Fruit fly (Drosophila melanogaster) whole organism, embryonic: ENCODE results near the gene srp.

Experiments used
- Blimp-1 ChIP-seq: fragments of 200-800 bp; sonication (Bioruptor generic); optimal IDR thresholded peaks from 3 replicates; lab custom pipeline; 2018; ENCODE audit warnings: missing biosample characterization, missing genetic modification characterization, mild to moderate bottlenecking, moderate library complexity, missing genetic modification reagents
- CG11504 ChIP-seq: fragments of 200-800 bp; sonication (Bioruptor generic); optimal IDR thresholded peaks from 3 replicates; lab custom pipeline; 2019; ENCODE audit warnings: missing biosample characterization, mild to moderate bottlenecking, missing genetic modification characterization, moderate library complexity
- CG12236 ChIP-seq: fragments of 200-800 bp; sonication (Bioruptor generic); optimal IDR thresholded peaks from 2 replicates; lab custom pipeline; 2016; ENCODE audit warnings: missing biosample characterization, missing genetic modification characterization
- CG13287 ChIP-seq: fragments of 200-800 bp; sonication (Bioruptor generic); IDR thresholded peaks from 2 replicates; pipeline ENCODE4 v1.3.6; 2022; ENCODE audit warnings: missing biosample characterization, missing genetic modification characterization; ENCODE audit not compliant: partially characterized antibody
- CG15269 ChIP-seq: fragments of 200-800 bp; sonication (Bioruptor generic); optimal IDR thresholded peaks from 2 replicates; lab custom pipeline; 2018; ENCODE audit warnings: missing biosample characterization, mild to moderate bottlenecking, missing genetic modification characterization, moderate library complexity
- CG1603 ChIP-seq: fragments of 200-800 bp; sonication (Bioruptor generic); optimal IDR thresholded peaks from 2 replicates; lab custom pipeline; 2019; ENCODE audit warnings: missing biosample characterization, mild to moderate bottlenecking, missing genetic modification characterization, moderate library complexity
- CG16779 ChIP-seq: fragments of 200-800 bp; sonication (Bioruptor generic); IDR thresholded peaks from 2 replicates; pipeline ENCODE4 v1.3.6; 2022; ENCODE audit warnings: missing biosample characterization, missing genetic modification characterization
- CG17612 ChIP-seq: fragments of 200-800 bp; sonication (Bioruptor generic); IDR thresholded peaks from 2 replicates; pipeline ENCODE4 v1.3.6; 2022; ENCODE audit warnings: missing biosample characterization, missing genetic modification characterization
- CG18011 ChIP-seq: fragments of 200-800 bp; sonication (Bioruptor generic); optimal IDR thresholded peaks from 2 replicates; lab custom pipeline; 2017; ENCODE audit warnings: missing biosample characterization, missing genetic modification characterization, mild to moderate bottlenecking, moderate library complexity, missing genotype
- CG18599 ChIP-seq: fragments of 200-800 bp; sonication (Bioruptor generic); optimal IDR thresholded peaks from 3 replicates; lab custom pipeline; 2017; ENCODE audit warnings: missing biosample characterization, missing genetic modification characterization, mild to moderate bottlenecking, moderate library complexity, missing genetic modification reagents
- CG2199 ChIP-seq: fragments of 200-800 bp; sonication (Bioruptor generic); IDR thresholded peaks from 3 replicates; pipeline ENCODE4 v1.3.6; 2022; ENCODE audit warnings: missing biosample characterization, missing genetic modification characterization
- CG2678 ChIP-seq: fragments of 200-800 bp; sonication (Bioruptor generic); optimal IDR thresholded peaks from 3 replicates; lab custom pipeline; 2019; ENCODE audit warnings: missing biosample characterization, mild to moderate bottlenecking, missing genetic modification characterization, moderate library complexity
- CG34422 ChIP-seq: fragments of 200-800 bp; sonication (Bioruptor generic); IDR thresholded peaks from 3 replicates; pipeline ENCODE4 v1.3.6; 2022; ENCODE audit warnings: missing biosample characterization, missing genetic modification characterization
- CG3995 ChIP-seq: fragments of 200-800 bp; sonication (Bioruptor generic); optimal IDR thresholded peaks from 3 replicates; lab custom pipeline; 2016; ENCODE audit warnings: missing biosample characterization, missing genetic modification characterization
- CG7963 ChIP-seq: fragments of 200-800 bp; sonication (Bioruptor generic); IDR thresholded peaks from 3 replicates; pipeline ENCODE4 v1.3.6; 2022; ENCODE audit warnings: missing biosample characterization, missing genetic modification characterization; ENCODE audit not compliant: partially characterized antibody
- CTCF ChIP-seq: fragments of 200-800 bp; sonication (Bioruptor generic); optimal IDR thresholded peaks from 2 replicates; lab custom pipeline; 2017; ENCODE audit warnings: missing biosample characterization, mild to moderate bottlenecking, missing genetic modification characterization, moderate library complexity
- D ChIP-seq, 2 experiments: fragments of 200-800 bp in 1 of 2; fragments of >200 bp in 1 of 2; sonication (Bioruptor generic) in 1 of 2; optimal IDR thresholded peaks; 2 replicates in 1 of 2; 3 replicates in 1 of 2; lab custom pipeline; 2017; ENCODE audit warnings: mild to moderate bottlenecking in 1 of 2, missing biosample characterization in 1 of 2, missing genetic modification characterization in 1 of 2, missing genetic modification reagents in 1 of 2
- Ets97D ChIP-seq: fragments of 200-800 bp; sonication (Bioruptor generic); optimal IDR thresholded peaks from 3 replicates; lab custom pipeline; 2016; ENCODE audit warnings: missing biosample characterization, missing genetic modification characterization
- HLH54F ChIP-seq: fragments of 200-800 bp; sonication (Bioruptor generic); optimal IDR thresholded peaks from 3 replicates; lab custom pipeline; 2016; ENCODE audit warnings: missing biosample characterization, missing genetic modification characterization
- Hey ChIP-seq: fragments of 200-800 bp; sonication (Bioruptor generic); optimal IDR thresholded peaks from 3 replicates; lab custom pipeline; 2018; ENCODE audit warnings: missing biosample characterization, mild to moderate bottlenecking, missing genetic modification characterization
- Lim3 ChIP-seq: fragments of 200-800 bp; sonication (Bioruptor generic); IDR thresholded peaks from 2 replicates; pipeline ENCODE4 v1.3.6; 2022; ENCODE audit warnings: missing biosample characterization, missing genetic modification characterization
- NFAT ChIP-seq: fragments of 200-800 bp; sonication (Bioruptor generic); IDR thresholded peaks from 2 replicates; pipeline ENCODE4 v1.3.6; 2022; ENCODE audit warnings: missing biosample characterization, missing genetic modification characterization
- Scr ChIP-seq: fragments of 200-800 bp; sonication (Bioruptor generic); IDR thresholded peaks from 2 replicates; pipeline ENCODE4 v1.3.6; 2022; ENCODE audit warnings: missing biosample characterization, missing genetic modification characterization; ENCODE audit not compliant: partially characterized antibody
- Sox102F ChIP-seq: fragments of 200-800 bp; sonication (Bioruptor generic); optimal IDR thresholded peaks from 2 replicates; lab custom pipeline; 2018; ENCODE audit warnings: missing biosample characterization, mild to moderate bottlenecking, missing genetic modification characterization, moderate library complexity
- TFAM ChIP-seq: fragments of 200-800 bp; sonication (Bioruptor generic); optimal IDR thresholded peaks from 2 replicates; lab custom pipeline; 2017; ENCODE audit warnings: missing biosample characterization, missing genetic modification characterization, inconsistent platforms
- Usf ChIP-seq: fragments of 200-800 bp; sonication (Bioruptor generic); optimal IDR thresholded peaks from 2 replicates; lab custom pipeline; 2017; ENCODE audit warnings: missing genotype, missing biosample characterization, missing genetic modification characterization
- bowl ChIP-seq: fragments of 200-800 bp; sonication (Bioruptor generic); IDR thresholded peaks from 2 replicates; pipeline ENCODE4 v1.3.6; 2022; ENCODE audit warnings: missing biosample characterization, missing genetic modification characterization
- bsh ChIP-seq, 2 experiments: fragments of 200-800 bp; sonication (Bioruptor generic); optimal IDR thresholded peaks; 2 replicates each; lab custom pipeline; 2017 to 2018; ENCODE audit warnings: mild to moderate bottlenecking in 2 of 2, missing biosample characterization in 2 of 2, missing genetic modification characterization in 2 of 2, moderate library complexity in 1 of 2
- dysf ChIP-seq: fragments of 200-800 bp; sonication (Bioruptor generic); IDR thresholded peaks from 3 replicates; pipeline ENCODE4 v1.3.6; 2022; ENCODE audit warnings: missing biosample characterization, missing genetic modification characterization
- nerfin-2 ChIP-seq: fragments of 200-800 bp; sonication (Bioruptor generic); IDR thresholded peaks from 2 replicates; pipeline ENCODE4 v1.3.6; 2022; ENCODE audit warnings: missing biosample characterization, missing genetic modification characterization; ENCODE audit not compliant: partially characterized antibody
- nmo ChIP-seq: fragments of 200-800 bp; sonication (Bioruptor generic); optimal IDR thresholded peaks from 2 replicates; lab custom pipeline; 2018; ENCODE audit warnings: missing biosample characterization, mild to moderate bottlenecking, missing genetic modification characterization, moderate library complexity
- prd ChIP-seq, 3 experiments: fragments of >200 bp in 2 of 3; fragments of 200-800 bp in 1 of 3; sonication (Bioruptor generic) in 1 of 3; optimal IDR thresholded peaks in 2 of 3; IDR thresholded peaks in 1 of 3; 2 replicates in 2 of 3; 3 replicates in 1 of 3; pipeline versions ENCODE4 v1.3.6 to Lab custom; 2017 to 2022; ENCODE audit warnings: missing biosample characterization in 1 of 3, missing genetic modification characterization in 1 of 3
- repo ChIP-seq: fragments of 200-800 bp; sonication (Bioruptor generic); optimal IDR thresholded peaks from 2 replicates; lab custom pipeline; 2016; ENCODE audit warnings: missing biosample characterization, missing genetic modification characterization
- rib ChIP-seq: fragments of 200-800 bp; sonication (Bioruptor generic); IDR thresholded peaks from 2 replicates; pipeline ENCODE4 v1.3.6; 2022; ENCODE audit warnings: missing biosample characterization, missing genetic modification characterization
- sens ChIP-seq: fragments of 200-800 bp; sonication (Bioruptor generic); peaks from one replicate; lab custom pipeline; 2016; ENCODE audit warnings: missing biosample characterization, missing genetic modification characterization
- stwl ChIP-seq: fragments of 200-800 bp; sonication (Bioruptor generic); optimal IDR thresholded peaks from 3 replicates; lab custom pipeline; 2018; ENCODE audit warnings: missing biosample characterization, mild to moderate bottlenecking, missing genetic modification characterization, moderate library complexity
- tgo ChIP-seq: fragments of 200-800 bp; sonication (Bioruptor generic); IDR thresholded peaks from 3 replicates; pipeline ENCODE4 v1.3.6; 2022; ENCODE audit warnings: missing biosample characterization, missing genetic modification characterization
- tup ChIP-seq: fragments of 200-800 bp; sonication (Bioruptor generic); optimal IDR thresholded peaks from 2 replicates; lab custom pipeline; 2016; ENCODE audit warnings: missing biosample characterization, mild to moderate bottlenecking, missing genetic modification characterization, moderate library complexity
- tx ChIP-seq: fragments of 200-800 bp; sonication (Bioruptor generic); optimal IDR thresholded peaks from 2 replicates; lab custom pipeline; 2016; ENCODE audit warnings: missing biosample characterization, missing genetic modification characterization
- zfh2 ChIP-seq: fragments of 200-800 bp; sonication (Bioruptor generic); optimal IDR thresholded peaks from 2 replicates; lab custom pipeline; 2016; ENCODE audit warnings: missing biosample characterization, missing genetic modification characterization

Gene srp

dm6 chr3R:16042137-16042899 is 56.4 kb downstream of the srp start (continued):
- peak; percentile 45; the same call in 1 of the 2 replicates for TF ChIP-seq bowl (GFP tag; lab: Robert Waterston, UW)
- TF ChIP-seq dysf = no peak
- 0 out of 3 replicates have a peak, but pooled peaks have one; percentile 9 for TF ChIP-seq CG34422 (GFP tag; lab: Robert Waterston, UW)
- TF ChIP-seq CG15269 (tag; lab: Kevin White, UChicago) = no peak
- no peak for TF ChIP-seq TFAM
- TF ChIP-seq CG16779 (GFP tag; lab: Robert Waterston, UW) = no peak
- no peak for TF ChIP-seq prd (optimal IDR thresholded peaks at IDR 0.05; lab: Kevin White, UChicago)
- TF ChIP-seq prd (GFP tag; IDR thresholded peaks at IDR 0.05; lab: Robert Waterston, UW) = no peak
- no peak for TF ChIP-seq CG7963 (GFP tag; lab: Robert Waterston, UW)
- no peak for TF ChIP-seq HLH54F (GFP tag; lab: Kevin White, UChicago)
- no peak for TF ChIP-seq bsh (GFP tag; optimal IDR thresholded peaks at IDR 0.05; lab: Kevin White, UChicago)
- 0 out of 2 replicates have a peak, but pooled peaks have one; percentile 32 for TF ChIP-seq Scr
- no peak for TF ChIP-seq D (optimal IDR thresholded peaks at IDR 0.05; lab: Kevin White, UChicago)
- TF ChIP-seq D (GFP tag; optimal IDR thresholded peaks at IDR 0.05; lab: Kevin White, UChicago) = no peak
- no peak for TF ChIP-seq nmo

dm6 chr3R:16042900-16043548 is 57.1 kb downstream of the srp start, which contains the start of gene Jhbp4:
Jhbp4 (plus strand) TSS chr3R:16043498.
- TF ChIP-seq CG18011 (GFP tag; lab: Kevin White, UChicago) = peak; percentile 78
- peak; percentile 88; the same call in 2 of the 3 replicates for TF ChIP-seq CG2199 (GFP tag; lab: Robert Waterston, UW)
- TF ChIP-seq CG1603 (tag; lab: Kevin White, UChicago) = no peak
- peak; percentile 22 for TF ChIP-seq Blimp-1 (GFP tag; lab: Kevin White, UChicago)
- TF ChIP-seq CG3995 (GFP tag; lab: Kevin White, UChicago) = peak; percentile 71
- no peak for TF ChIP-seq NFAT (GFP tag; lab: Robert Waterston, UW)
- TF ChIP-seq CG18599 (GFP tag; lab: Kevin White, UChicago) = no peak
- no peak for TF ChIP-seq tx
- TF ChIP-seq tgo = no peak
- no peak for TF ChIP-seq Sox102F (GFP tag; lab: Kevin White, UChicago)
- TF ChIP-seq sens (GFP tag; lab: Kevin White, UChicago) = peak; percentile 73
- TF ChIP-seq Ets97D (GFP tag; lab: Kevin White, UChicago) = no peak
- TF ChIP-seq nerfin-2 (GFP tag; lab: Robert Waterston, UW) = no peak
- no peak for TF ChIP-seq rib
- no peak for TF ChIP-seq tup
- TF ChIP-seq repo = no peak
- peak; percentile 7 for TF ChIP-seq CG11504 (tag; lab: Kevin White, UChicago)
- TF ChIP-seq Usf (GFP tag; lab: Kevin White, UChicago) = no peak
- peak; percentile 11 for TF ChIP-seq stwl (tag; lab: Kevin White, UChicago)
- TF ChIP-seq Lim3 (GFP tag; lab: Robert Waterston, UW) = no peak
- TF ChIP-seq CG13287 (GFP tag; lab: Robert Waterston, UW) = no peak
- TF ChIP-seq Hey (tag; lab: Kevin White, UChicago) = no peak
- peak; percentile 76 for TF ChIP-seq CTCF (GFP tag; lab: Kevin White, UChicago)
- no peak for TF ChIP-seq CG12236
- no peak for TF ChIP-seq CG2678 (tag; lab: Kevin White, UChicago)
- TF ChIP-seq zfh2 = no peak
- TF ChIP-seq CG17612 = no peak
